Worm (Caenorhabditis elegans) whole organism, late embryonic: ENCODE results near the gene srbc-65.
"Not testable (repeated sequence)": the region's sequence is repeated elsewhere in the genome, so short reads cannot be mapped to it uniquely, and the experiment has no call there.

Experiments used
- C08G9.2 ChIP-seq: sonication (generic microtip); optimal IDR thresholded peaks from 2 replicates; lab custom pipeline; 2016; ENCODE audit warnings: mild to moderate bottlenecking, missing genetic modification characterization, moderate library complexity, missing compliant biosample characterization
- F13H6.1 ChIP-seq: sonication (generic microtip); optimal IDR thresholded peaks from 2 replicates; lab custom pipeline; 2016; ENCODE audit warnings: missing genetic modification characterization, missing compliant biosample characterization
- K09A11.1 ChIP-seq: sonication (generic microtip); optimal IDR thresholded peaks from 2 replicates; lab custom pipeline; 2017; ENCODE audit warnings: antibody characterized with exemption, mild to moderate bottlenecking, missing genetic modification characterization, missing compliant biosample characterization; ENCODE audit not compliant: insufficient read depth
- T23F11.4 ChIP-seq: fragments of 200-800 bp; sonication (Bioruptor generic); optimal IDR thresholded peaks from 2 replicates; lab custom pipeline; 2018; ENCODE audit warnings: mild to moderate bottlenecking, missing genetic modification characterization, missing compliant biosample characterization
- Y22D7AL.16 ChIP-seq: sonication (generic microtip); optimal IDR thresholded peaks from 2 replicates; lab custom pipeline; 2016; ENCODE audit warnings: missing genetic modification characterization, missing compliant biosample characterization
- ama-1 ChIP-seq: fragments of 150-350 bp; optimal IDR thresholded peaks from 2 replicates; lab custom pipeline; 2014
- ceh-14 ChIP-seq: sonication (generic microtip); optimal IDR thresholded peaks from 2 replicates; lab custom pipeline; 2016; ENCODE audit warnings: missing genotype, missing genetic modification characterization, missing compliant biosample characterization
- ceh-2 ChIP-seq: sonication (generic microtip); optimal IDR thresholded peaks from 2 replicates; lab custom pipeline; 2016; ENCODE audit warnings: missing genotype, missing genetic modification characterization, missing compliant biosample characterization
- ceh-24 ChIP-seq: sonication (generic microtip); optimal IDR thresholded peaks from 2 replicates; lab custom pipeline; 2016; ENCODE audit warnings: mild to moderate bottlenecking, missing genetic modification characterization, missing compliant biosample characterization
- ceh-30 ChIP-seq: fragments of 150-350 bp; optimal IDR thresholded peaks from 2 replicates; lab custom pipeline; 2014; ENCODE audit warnings: missing biosample characterization, missing genetic modification characterization
- ceh-31 ChIP-seq: sonication (generic microtip); optimal IDR thresholded peaks from 2 replicates; lab custom pipeline; 2016; ENCODE audit warnings: missing genetic modification characterization, missing compliant biosample characterization
- ceh-6 ChIP-seq: fragments of 200-800 bp; sonication (Bioruptor generic); optimal IDR thresholded peaks from 2 replicates; lab custom pipeline; 2018; ENCODE audit warnings: mild to moderate bottlenecking, missing genetic modification characterization, missing compliant biosample characterization
- dmd-4 ChIP-seq: sonication (generic microtip); optimal IDR thresholded peaks from 2 replicates; lab custom pipeline; 2016; ENCODE audit warnings: borderline replicate concordance, missing genetic modification characterization, missing compliant biosample characterization
- elt-2 ChIP-seq: sonication (generic microtip); optimal IDR thresholded peaks from 2 replicates; lab custom pipeline; 2016; ENCODE audit warnings: missing genetic modification reagents, missing genetic modification characterization, missing compliant biosample characterization
- elt-4 ChIP-seq: sonication (generic microtip); optimal IDR thresholded peaks from 2 replicates; lab custom pipeline; 2016; ENCODE audit warnings: missing genetic modification characterization, missing compliant biosample characterization
- fax-1 ChIP-seq: sonication (generic microtip); optimal IDR thresholded peaks from 2 replicates; lab custom pipeline; 2016; ENCODE audit warnings: missing genotype, missing genetic modification characterization, missing compliant biosample characterization
- fkh-10 ChIP-seq: fragments of 150-350 bp; optimal IDR thresholded peaks from 2 replicates; lab custom pipeline; 2014; ENCODE audit warnings: missing biosample characterization, missing genetic modification reagents, missing genetic modification characterization
- fkh-6 ChIP-seq: sonication (generic microtip); optimal IDR thresholded peaks from 2 replicates; lab custom pipeline; 2016; ENCODE audit warnings: missing genetic modification characterization, missing compliant biosample characterization
- hlh-13 ChIP-seq: fragments of 200-800 bp; sonication (Bioruptor generic); optimal IDR thresholded peaks from 2 replicates; lab custom pipeline; 2018; ENCODE audit warnings: mild to moderate bottlenecking, missing genetic modification characterization, missing compliant biosample characterization
- hlh-15 ChIP-seq: sonication (generic microtip); optimal IDR thresholded peaks from 2 replicates; lab custom pipeline; 2016; ENCODE audit warnings: missing genetic modification characterization, missing compliant biosample characterization
- hlh-30 ChIP-seq: sonication (generic microtip); optimal IDR thresholded peaks from 2 replicates; lab custom pipeline; 2017; ENCODE audit warnings: antibody characterized with exemption, missing genetic modification characterization, missing compliant biosample characterization; ENCODE audit not compliant: insufficient read depth
- lim-6 ChIP-seq: sonication (generic microtip); optimal IDR thresholded peaks from 2 replicates; lab custom pipeline; 2016; ENCODE audit warnings: missing genetic modification characterization, missing compliant biosample characterization
- madf-2 ChIP-seq: sonication (generic microtip); optimal IDR thresholded peaks from 2 replicates; lab custom pipeline; 2017; ENCODE audit warnings: missing genetic modification characterization, missing compliant biosample characterization
- npax-4 ChIP-seq: sonication (generic microtip); optimal IDR thresholded peaks from 2 replicates; lab custom pipeline; 2016; ENCODE audit warnings: missing genetic modification characterization, missing compliant biosample characterization
- pag-3 ChIP-seq: sonication (generic microtip); optimal IDR thresholded peaks from 2 replicates; lab custom pipeline; 2016; ENCODE audit warnings: missing compliant biosample characterization, missing genetic modification characterization, borderline replicate concordance
- pax-1 ChIP-seq: fragments of 150-350 bp; optimal IDR thresholded peaks from 2 replicates; lab custom pipeline; 2014; ENCODE audit warnings: missing biosample characterization, missing genetic modification characterization
- pha-2 ChIP-seq: sonication (generic microtip); optimal IDR thresholded peaks from 2 replicates; lab custom pipeline; 2017; ENCODE audit warnings: mild to moderate bottlenecking, missing genetic modification characterization, missing compliant biosample characterization
- pha-4 ChIP-seq: fragments of 150-350 bp; optimal IDR thresholded peaks from 2 replicates; lab custom pipeline; 2018; ENCODE audit warnings: missing biosample characterization, missing genetic modification reagents, missing genetic modification characterization
- pqm-1 ChIP-seq: sonication (generic microtip); optimal IDR thresholded peaks from 2 replicates; lab custom pipeline; 2016; ENCODE audit warnings: missing genetic modification characterization, missing compliant biosample characterization
- pros-1 ChIP-seq: fragments of 150-350 bp; optimal IDR thresholded peaks from 2 replicates; lab custom pipeline; 2014; ENCODE audit warnings: missing biosample characterization, missing genetic modification reagents, missing genetic modification characterization
- ref-2 ChIP-seq: sonication (generic microtip); optimal IDR thresholded peaks from 2 replicates; lab custom pipeline; 2016; ENCODE audit warnings: missing genetic modification characterization, missing compliant biosample characterization
- rnt-1 ChIP-seq: sonication (generic microtip); optimal IDR thresholded peaks from 2 replicates; lab custom pipeline; 2016; ENCODE audit warnings: missing genetic modification characterization, missing compliant biosample characterization
- sox-2 ChIP-seq: fragments of 200-800 bp; sonication (Bioruptor generic); IDR thresholded peaks from 2 replicates; pipeline ENCODE4 v1.3.6; 2022; ENCODE audit warnings: missing genetic modification reagents, missing genetic modification characterization, missing compliant biosample characterization
- sox-4 ChIP-seq: sonication (generic microtip); optimal IDR thresholded peaks from 2 replicates; lab custom pipeline; 2017; ENCODE audit warnings: mild to moderate bottlenecking, missing genetic modification characterization, inconsistent platforms, missing compliant biosample characterization
- unc-3 ChIP-seq, 2 experiments: fragments of 200-800 bp in 1 of 2; sonication (Bioruptor generic) in 1 of 2; sonication (generic microtip) in 1 of 2; conservative IDR thresholded peaks in 1 of 2; optimal IDR thresholded peaks in 1 of 2; 2 replicates each; pipeline versions ENCODE4 v1.3.6 to Lab custom; 2016 to 2022; ENCODE audit warnings: missing compliant biosample characterization in 2 of 2, missing genetic modification characterization in 2 of 2, missing genetic modification reagents in 1 of 2
- unc-42 ChIP-seq: sonication (generic microtip); optimal IDR thresholded peaks from 2 replicates; lab custom pipeline; 2016; ENCODE audit warnings: missing genotype, missing genetic modification characterization, missing compliant biosample characterization

Gene srbc-65

ce11 chrV:16508667-16509066, 42.1 kb upstream of the srbc-65 start, which contains the start of gene srr-3:
srr-3 (minus strand) TSS chrV:16508767.
- TF ChIP-seq elt-2 (no peak), pax-1 (tag; lab: Kevin White, UChicago) (no peak), fax-1 (tag; lab: Kevin White, UChicago) (no peak), F13H6.1 (tag; lab: Kevin White, UChicago) (no peak), Y22D7AL.16 (tag; lab: Kevin White, UChicago) (no peak), npax-4 (tag; lab: Kevin White, UChicago) (no peak), ceh-2 (no peak), ceh-14 (tag; lab: Kevin White, UChicago) (no peak), unc-42 (tag; lab: Kevin White, UChicago) (no peak), sox-2 (GFP tag; lab: Robert Waterston, UW) (no peak), K09A11.1 (tag; lab: Kevin White, UChicago) (no peak), lim-6 (tag; lab: Kevin White, UChicago) (no peak), hlh-15 (tag; lab: Kevin White, UChicago) (no peak), elt-4 (tag; lab: Kevin White, UChicago) (no peak), ceh-30 (tag; lab: Kevin White, UChicago) (no peak), fkh-10 (no peak), pha-2 (tag; lab: Kevin White, UChicago) (no peak), pha-4 (tag; lab: Kevin White, UChicago) (no peak), dmd-4 (tag; lab: Kevin White, UChicago) (no peak), ref-2 (tag; lab: Kevin White, UChicago) (no peak)

DNA sequence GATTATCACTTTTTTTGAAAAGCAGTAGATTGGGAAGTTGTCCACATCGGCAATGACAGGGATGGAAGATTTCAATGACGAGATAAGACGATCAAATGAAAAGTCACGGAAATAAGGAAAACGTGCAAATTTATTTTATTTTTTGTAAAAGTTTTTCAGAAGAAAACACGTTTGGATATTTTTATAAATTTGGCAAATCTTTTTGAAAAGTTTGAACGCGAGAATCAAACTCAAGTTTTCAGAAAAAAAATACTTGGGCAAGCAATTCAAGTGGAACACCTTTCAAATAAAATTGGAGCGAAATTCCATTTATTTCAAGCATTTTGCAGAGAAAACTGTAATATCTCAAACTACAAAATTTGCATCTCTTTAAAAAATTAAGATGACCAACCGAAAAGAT, 35.6 kb upstream of the srbc-65 start, which contains the start of gene F36D3.5:
Gene F36D3.5 (minus strand): TSS at position 101 of the 400 bp plus-strand sequence.
- not testable (repeated sequence) for TF ChIP-seq pax-1, ceh-31, ceh-24 (tag; lab: Kevin White, UChicago)

- TF ChIP-seq hlh-13 (no peak), madf-2 (tag; lab: Kevin White, UChicago) (no peak), fkh-6 (tag; lab: Kevin White, UChicago) (no peak), ceh-30 (tag; lab: Kevin White, UChicago) (no peak), pqm-1 (tag; lab: Kevin White, UChicago) (no peak), unc-42 (tag; lab: Kevin White, UChicago) (no peak), F13H6.1 (tag; lab: Kevin White, UChicago) (no peak), unc-3 (GFP tag; conservative IDR thresholded peaks at IDR 0.05; lab: Robert Waterston, UW) (no peak), unc-3 (tag; optimal IDR thresholded peaks at IDR 0.05; lab: Kevin White, UChicago) (no peak), pag-3 (tag; lab: Kevin White, UChicago) (no peak), dmd-4 (tag; lab: Kevin White, UChicago) (no peak), K09A11.1 (tag; lab: Kevin White, UChicago) (no peak), ama-1 (lab: Kevin White, UChicago) (no peak), T23F11.4 (no peak)
These were observed 33.2 kb upstream of the srbc-65 start, which contains the start of gene F36D3.4 for ce11 chrV:16517619-16518018. F36D3.4 (minus strand) TSS chrV:16517719.

- no peak for TF ChIP-seq dmd-4 (tag; lab: Kevin White, UChicago)
- no peak for TF ChIP-seq rnt-1 (tag; lab: Kevin White, UChicago)
- no peak for TF ChIP-seq C08G9.2 (tag; lab: Kevin White, UChicago)
- TF ChIP-seq hlh-30 (tag; lab: Kevin White, UChicago): no peak
- TF ChIP-seq ref-2 (tag; lab: Kevin White, UChicago): no peak
- no peak for TF ChIP-seq pros-1
- TF ChIP-seq unc-42 (tag; lab: Kevin White, UChicago): no peak
- TF ChIP-seq sox-4 (tag; lab: Kevin White, UChicago): no peak
- no peak for TF ChIP-seq unc-3 (GFP tag; conservative IDR thresholded peaks at IDR 0.05; lab: Robert Waterston, UW)
- no peak for TF ChIP-seq unc-3 (tag; optimal IDR thresholded peaks at IDR 0.05; lab: Kevin White, UChicago)
- TF ChIP-seq ceh-6 (GFP tag; lab: Kevin White, UChicago): no peak
These were observed 28.5 kb upstream of the srbc-65 start, which contains the start of gene srw-34 for ce11 chrV:16522242-16522641. srw-34 (minus strand) TSS chrV:16522342.
